Worm (Caenorhabditis elegans): ENCODE measurements around the gene Y49F6B.20.

DNA sequence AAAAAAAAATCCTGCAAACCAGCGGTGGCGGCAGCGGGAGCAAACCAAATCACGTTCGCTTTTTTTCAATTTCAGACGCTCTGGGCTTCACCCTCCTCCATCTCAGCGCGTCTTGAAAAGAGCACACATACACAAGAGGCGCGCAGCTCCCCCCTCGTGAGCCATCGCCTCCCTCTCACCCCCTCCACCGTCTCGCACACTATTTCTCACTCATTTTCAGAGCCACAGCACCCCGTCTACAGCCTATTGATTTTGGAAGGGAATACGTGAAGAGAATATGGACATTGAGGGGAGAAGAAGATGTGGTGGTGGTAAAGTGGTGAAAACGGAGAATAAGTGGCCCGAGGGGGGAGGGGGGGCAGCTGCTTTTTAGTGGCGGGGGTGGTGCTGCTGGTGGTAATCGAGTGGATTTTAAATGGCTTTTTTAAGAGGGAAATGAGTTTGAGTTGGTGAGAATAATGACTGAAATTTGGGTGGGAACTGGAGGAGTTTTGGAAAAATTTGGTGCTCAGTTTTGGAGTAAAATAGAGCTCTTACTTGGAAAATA lies 42.2 kb downstream of the Y49F6B.20 start:
- TF ChIP-seq nfya-1 (tag; optimal IDR thresholded peaks at IDR 0.05; ENCODE audit: borderline replicate concordance, insufficient read depth) (no peak), madf-3 (GFP tag; IDR thresholded peaks at IDR 0.05) (no peak), hlh-26 (GFP tag; conservative IDR thresholded peaks at IDR 0.05) (no peak), pha-4 (tag; optimal IDR thresholded peaks at IDR 0.05) (no peak), Y79H2A.3 (GFP tag; conservative IDR thresholded peaks at IDR 0.05) (no peak), snpc-4 (GFP tag; optimal IDR thresholded peaks at IDR 0.05) (no peak), snpc-4 (tag; optimal IDR thresholded peaks at IDR 0.05) (no peak), F22D6.2 (tag; optimal IDR thresholded peaks at IDR 0.05) (no peak), unc-62 (GFP tag; optimal IDR thresholded peaks at IDR 0.05) (no peak), rcor-1 (GFP tag; IDR thresholded peaks at IDR 0.05) (no peak)
